Worm (Caenorhabditis elegans): ENCODE results near the gene R12B2.13.

Gene R12B2.13

ce11 chrIII:5846412-5846811 is 13.1 kb upstream of the R12B2.13 start (continued):
- TF ChIP-seq Y48G9A.11 (GFP tag; IDR thresholded peaks at IDR 0.05), result no peak
- peak in 1 of 2 experiments; percentile 21 for TF ChIP-seq lsy-2 (tag; optimal IDR thresholded peaks at IDR 0.05)
- TF ChIP-seq mep-1 (tag; optimal IDR thresholded peaks at IDR 0.05), result no peak
- TF ChIP-seq fkh-10 (GFP tag; optimal IDR thresholded peaks at IDR 0.05), result peak; percentile 63
- peak; percentile 4 for TF ChIP-seq hlh-30 (tag; optimal IDR thresholded peaks at IDR 0.05; ENCODE audit: insufficient read depth)

ce11 chrIII:5845483-5845882 is 12.2 kb upstream of the R12B2.13 start:
- TF ChIP-seq pha-4 (GFP tag; IDR thresholded peaks at IDR 0.05) (no peak), pha-4 (tag; optimal IDR thresholded peaks at IDR 0.05) (no peak), daf-19 (GFP tag; conservative IDR thresholded peaks at IDR 0.05) (no peak), aha-1 (tag) (peak; percentile 88), daf-16 (GFP tag; optimal IDR thresholded peaks at IDR 0.05) (no peak), daf-16 (tag; optimal IDR thresholded peaks at IDR 0.05) (no peak), sdz-12 (GFP tag; optimal IDR thresholded peaks at IDR 0.05) (no peak), nhr-11 (tag; optimal IDR thresholded peaks at IDR 0.05) (peak; percentile 5), ceh-62 (tag; optimal IDR thresholded peaks at IDR 0.05) (no peak), nhr-41 (GFP tag; IDR thresholded peaks at IDR 0.05) (no peak), F44E2.7 (GFP tag; IDR thresholded peaks at IDR 0.05) (no peak), unc-39 (tag; optimal IDR thresholded peaks at IDR 0.05) (no peak), dmd-9 (GFP tag; IDR thresholded peaks at IDR 0.05) (no peak), daf-12 (tag; optimal IDR thresholded peaks at IDR 0.05) (no peak), hif-1 (tag; optimal IDR thresholded peaks at IDR 0.05) (peak in 1 of 2 experiments; percentile 45), nhr-77 (tag; optimal IDR thresholded peaks at IDR 0.05) (no peak), nhr-28 (tag; optimal IDR thresholded peaks at IDR 0.05) (no peak), mep-1 (tag; optimal IDR thresholded peaks at IDR 0.05) (peak; percentile 70), lin-38 (GFP tag; IDR thresholded peaks at IDR 0.05) (no peak), egl-43 (GFP tag; IDR thresholded peaks at IDR 0.05) (no peak), tra-1 (GFP tag; IDR thresholded peaks at IDR 0.05) (no peak), daf-8 (GFP tag; IDR thresholded peaks at IDR 0.05) (no peak), pqm-1 (tag; optimal IDR thresholded peaks at IDR 0.05) (no peak), nhr-102 (tag; optimal IDR thresholded peaks at IDR 0.05) (no peak), F49E8.2 (tag; optimal IDR thresholded peaks at IDR 0.05; ENCODE audit: borderline replicate concordance) (no peak), set-16 (GFP tag; IDR thresholded peaks at IDR 0.05) (no peak; the same call in 1 of the 2 replicates), ztf-7 (tag; optimal IDR thresholded peaks at IDR 0.05) (no peak), Y48G9A.11 (GFP tag; IDR thresholded peaks at IDR 0.05) (no peak), lsy-2 (tag; optimal IDR thresholded peaks at IDR 0.05) (peak; percentile 22 to 70), zfp-3 (GFP tag; conservative IDR thresholded peaks at IDR 0.05) (no peak), T20F7.1 (GFP tag; optimal IDR thresholded peaks at IDR 0.05) (no peak), hmg-1.1 (GFP tag; IDR thresholded peaks at IDR 0.05) (peak; percentile 76), mxl-3 (GFP tag; optimal IDR thresholded peaks at IDR 0.05) (peak; percentile 42), zip-2 (tag; optimal IDR thresholded peaks at IDR 0.05) (no peak), snpc-4 (tag; optimal IDR thresholded peaks at IDR 0.05) (no peak), unc-62 (GFP tag; optimal IDR thresholded peaks at IDR 0.05 in 1 of 2) (peak in 1 of 2 experiments; percentile 91), unc-62 (tag; optimal IDR thresholded peaks at IDR 0.05) (no peak), snpc-1.2 (GFP tag; IDR thresholded peaks at IDR 0.05) (no peak), zag-1 (tag; optimal IDR thresholded peaks at IDR 0.05) (no peak), jun-1 (tag; optimal IDR thresholded peaks at IDR 0.05) (no peak), dmd-6 (GFP tag; IDR thresholded peaks at IDR 0.05) (no peak; the same call in none of the 2 replicates), mxl-2 (GFP tag; conservative IDR thresholded peaks at IDR 0.05) (no peak), dmd-8 (GFP tag; IDR thresholded peaks at IDR 0.05) (no peak), attf-4 (tag; optimal IDR thresholded peaks at IDR 0.05) (no peak), Y5F2A.4 (GFP tag; optimal IDR thresholded peaks at IDR 0.05) (no peak), unc-130 (GFP tag; optimal IDR thresholded peaks at IDR 0.05) (no peak), vab-7 (GFP tag; IDR thresholded peaks at IDR 0.05) (no peak), zfp-2 (tag; optimal IDR thresholded peaks at IDR 0.05) (no peak), ceh-28 (tag; optimal IDR thresholded peaks at IDR 0.05) (no peak)
